Fruit fly (Drosophila melanogaster): ENCODE measurements around the gene 5-HT2A.

The 5-HT2A gene

DNA sequence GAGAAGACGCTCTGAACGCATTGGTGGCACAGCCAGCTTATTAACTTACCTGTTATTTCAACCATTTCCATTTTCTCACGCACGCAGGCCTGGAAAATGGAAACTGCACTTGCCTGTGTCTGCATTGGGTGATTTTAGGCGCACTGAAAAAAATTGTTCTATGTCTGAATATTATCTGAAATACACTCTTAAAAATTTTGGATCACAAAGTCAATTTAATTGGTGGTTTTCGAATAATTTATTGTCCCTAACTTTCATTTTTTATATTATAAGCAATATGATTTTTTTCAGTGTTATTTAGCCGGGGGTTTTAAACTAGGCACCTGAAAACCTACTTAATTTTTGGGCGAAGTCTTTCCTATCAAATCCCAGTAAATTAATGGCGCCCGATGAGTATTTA is 50.4 kb downstream of the 5-HT2A start (continued):
- 0 out of 3 replicates have a peak, but pooled peaks have one; percentile 13 for TF ChIP-seq sr (GFP tag; IDR thresholded peaks at IDR 0.05)
- no peak for TF ChIP-seq CG11560 (tag; IDR thresholded peaks at IDR 0.05)
- TF ChIP-seq CG11696 (GFP tag; IDR thresholded peaks at IDR 0.05) = peak; percentile 48
- 0 out of 2 replicates have a peak, but pooled peaks have one; percentile 43 for TF ChIP-seq CG9215 (GFP tag; IDR thresholded peaks at IDR 0.05)
- TF ChIP-seq prd (optimal IDR thresholded peaks at IDR 0.05) = no peak
- TF ChIP-seq prd (GFP tag; IDR thresholded peaks at IDR 0.05) = peak; percentile 95
- peak; percentile 56 for TF ChIP-seq CG1792 (GFP tag; optimal IDR thresholded peaks at IDR 0.05)
- peak; percentile 87 for TF ChIP-seq tap (tag; optimal IDR thresholded peaks at IDR 0.05)
- no peak for TF ChIP-seq sc (optimal IDR thresholded peaks at IDR 0.05)
- peak; percentile 7 for TF ChIP-seq sc (GFP tag; optimal IDR thresholded peaks at IDR 0.05)
- peak; percentile 16 for TF ChIP-seq Lhr (GFP tag; optimal IDR thresholded peaks at IDR 0.05)
- TF ChIP-seq CG6813 (GFP tag; optimal IDR thresholded peaks at IDR 0.05) = peak; percentile 75
- no peak for TF ChIP-seq HLH4C (GFP tag; IDR thresholded peaks at IDR 0.05; ENCODE audit: partially characterized antibody)
- TF ChIP-seq HHEX (GFP tag; optimal IDR thresholded peaks at IDR 0.05) = peak; percentile 39
- TF ChIP-seq CG7839 (tag; optimal IDR thresholded peaks at IDR 0.05) = peak; percentile 80
- TF ChIP-seq gfzf (GFP tag; optimal IDR thresholded peaks at IDR 0.05) = no peak
- peak; percentile 24 for TF ChIP-seq CG12299 (tag; optimal IDR thresholded peaks at IDR 0.05)
- TF ChIP-seq Dbx (GFP tag; IDR thresholded peaks at IDR 0.05) = no peak
- TF ChIP-seq dmrt11E (tag; optimal IDR thresholded peaks at IDR 0.05) = peak; percentile 78
- no peak; the same call in 2 of the 3 replicates for TF ChIP-seq jigr1 (GFP tag; IDR thresholded peaks at IDR 0.05)
- no peak for TF ChIP-seq wek (GFP tag; optimal IDR thresholded peaks at IDR 0.05)
- TF ChIP-seq ap (GFP tag; IDR thresholded peaks at IDR 0.05) = no peak; the same call in 1 of the 2 replicates
- no peak for TF ChIP-seq Ets97D (GFP tag; optimal IDR thresholded peaks at IDR 0.05)
- peak; percentile 56; the same call in 1 of the 3 replicates for TF ChIP-seq Mrtf (GFP tag; IDR thresholded peaks at IDR 0.05)
- TF ChIP-seq Rx (GFP tag; IDR thresholded peaks at IDR 0.05) = peak; percentile 72
- peak; percentile 91 for TF ChIP-seq dmrt99B (tag; optimal IDR thresholded peaks at IDR 0.05)
- peak; percentile 56; the same call in 1 of the 3 replicates for TF ChIP-seq z (GFP tag; IDR thresholded peaks at IDR 0.05)
- no peak for TF ChIP-seq Lim3 (GFP tag; IDR thresholded peaks at IDR 0.05)
- TF ChIP-seq pum (GFP tag; optimal IDR thresholded peaks at IDR 0.05) = peak; percentile 84
- no peak for TF ChIP-seq NC2α (GFP tag; optimal IDR thresholded peaks at IDR 0.05)
- TF ChIP-seq Ada2b (GFP tag; IDR thresholded peaks at IDR 0.05) = peak; percentile 75
- peak; percentile 32 for TF ChIP-seq sqz (GFP tag; optimal IDR thresholded peaks at IDR 0.05)
- TF ChIP-seq CoRest (tag; optimal IDR thresholded peaks at IDR 0.05) = peak; percentile 64
- TF ChIP-seq CG10543 (GFP tag; optimal IDR thresholded peaks at IDR 0.05) = no peak
- no peak for TF ChIP-seq zfh2 (GFP tag; optimal IDR thresholded peaks at IDR 0.05)
- peak; percentile 53 for TF ChIP-seq CG11247 (GFP tag; IDR thresholded peaks at IDR 0.05)
- TF ChIP-seq corto (GFP tag; optimal IDR thresholded peaks at IDR 0.05) = no peak
- peak; percentile 80 for TF ChIP-seq CG8359 (GFP tag; optimal IDR thresholded peaks at IDR 0.05; ENCODE audit: borderline replicate concordance)
- TF ChIP-seq scrt (GFP tag; optimal IDR thresholded peaks at IDR 0.05) = peak; percentile 67
- TF ChIP-seq CG4617 (GFP tag; optimal IDR thresholded peaks at IDR 0.05; ENCODE audit: borderline replicate concordance) = no peak
- TF ChIP-seq Atf3 (GFP tag; optimal IDR thresholded peaks at IDR 0.05) = peak; percentile 49
- TF ChIP-seq Kr (GFP tag; optimal IDR thresholded peaks at IDR 0.05) = no peak
- no peak for TF ChIP-seq Mad (GFP tag; optimal IDR thresholded peaks at IDR 0.05)
- TF ChIP-seq cad (GFP tag; optimal IDR thresholded peaks at IDR 0.05) = no peak
- peak; percentile 68 for TF ChIP-seq CG13424 (tag; optimal IDR thresholded peaks at IDR 0.05)
- peak; percentile 76 for TF ChIP-seq E2f1 (GFP tag; IDR thresholded peaks at IDR 0.05)
- TF ChIP-seq ara (GFP tag; IDR thresholded peaks at IDR 0.05) = peak; percentile 87
- peak; percentile 16 for TF ChIP-seq CG10274 (GFP tag; optimal IDR thresholded peaks at IDR 0.05)
- TF ChIP-seq en (GFP tag; optimal IDR thresholded peaks at IDR 0.05) = no peak
- TF ChIP-seq lilli (GFP tag; optimal IDR thresholded peaks at IDR 0.05) = peak; percentile 39
- no peak for TF ChIP-seq Dref (GFP tag; IDR thresholded peaks at IDR 0.05)
- peak; percentile 56 for TF ChIP-seq CG13296 (GFP tag; optimal IDR thresholded peaks at IDR 0.05)
